Fruit fly (Drosophila melanogaster): ENCODE data around the gene BG642312.

The BG642312 gene

DNA sequence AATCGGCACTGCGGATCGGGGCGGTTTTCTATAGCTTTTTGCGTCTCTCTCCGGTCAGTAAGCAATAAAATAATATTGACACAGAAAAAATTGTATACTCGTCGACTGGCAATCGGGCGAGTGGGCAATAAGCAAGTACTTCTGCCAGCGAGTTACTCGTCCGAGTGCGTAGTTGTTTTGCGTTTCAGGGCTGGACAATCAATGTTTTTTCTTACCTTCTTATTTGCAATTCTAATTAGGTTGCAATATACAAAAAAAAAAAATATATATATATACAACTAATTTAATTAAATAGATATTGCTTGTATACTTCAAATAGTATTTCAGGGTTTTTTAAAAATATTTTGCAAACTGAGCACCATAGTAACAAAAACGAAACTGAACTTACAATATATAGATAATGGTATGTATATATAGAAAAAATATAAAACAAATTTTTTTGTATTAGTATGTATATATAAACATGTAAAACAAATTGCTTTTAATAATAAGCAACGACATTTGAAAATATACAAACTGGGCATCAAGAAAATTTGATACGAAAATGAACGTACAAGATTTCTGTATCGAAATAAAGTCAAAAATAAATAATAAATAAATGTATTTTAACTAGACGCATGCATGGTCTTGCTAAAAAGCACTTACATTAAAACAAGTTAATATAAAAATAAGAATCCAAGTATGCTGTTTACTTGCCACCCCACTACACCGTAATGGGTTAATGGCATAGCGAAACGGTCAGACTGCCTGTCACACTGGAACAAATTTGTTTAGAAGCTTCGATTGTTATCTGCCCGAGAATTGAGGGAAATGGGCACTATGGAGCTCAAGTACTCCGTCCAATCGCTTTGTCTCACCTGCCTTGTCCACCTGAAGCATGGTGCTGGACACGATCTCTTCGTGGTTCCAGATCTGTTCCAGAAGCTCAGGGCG lies 43.9 kb downstream of the BG642312 start, which contains the start of the genes D19A and CG7386 (continued):
- TF ChIP-seq sens (GFP tag) (peak; percentile 83), nom (GFP tag; optimal IDR thresholded peaks at IDR 0.05) (peak; percentile 24), cas (GFP tag; IDR thresholded peaks at IDR 0.05) (peak; percentile 46; the same call in 1 of the 2 replicates), salm (tag; optimal IDR thresholded peaks at IDR 0.05) (no peak), az2 (GFP tag; optimal IDR thresholded peaks at IDR 0.05) (peak; percentile 40), sqz (GFP tag; optimal IDR thresholded peaks at IDR 0.05) (peak; percentile 88), pho (GFP tag; optimal IDR thresholded peaks at IDR 0.05) (peak; percentile 38), ewg (GFP tag; optimal IDR thresholded peaks at IDR 0.05) (peak; percentile 23), Nf-YB (GFP tag; optimal IDR thresholded peaks at IDR 0.05) (peak; percentile 29), Hmx (GFP tag; optimal IDR thresholded peaks at IDR 0.05) (no peak), CG2199 (GFP tag; IDR thresholded peaks at IDR 0.05) (0 out of 3 replicates have a peak, but pooled peaks have one; percentile 17), Lpt (GFP tag; optimal IDR thresholded peaks at IDR 0.05) (no peak), exex (tag; optimal IDR thresholded peaks at IDR 0.05) (no peak), CG10979 (tag; optimal IDR thresholded peaks at IDR 0.05) (peak; percentile 33), NFAT (GFP tag; IDR thresholded peaks at IDR 0.05) (peak; percentile 75), Dfd (GFP tag; optimal IDR thresholded peaks at IDR 0.05) (no peak), CG31224 (GFP tag; IDR thresholded peaks at IDR 0.05) (0 out of 2 replicates have a peak, but pooled peaks have one; percentile 29), tna (GFP tag; IDR thresholded peaks at IDR 0.05; ENCODE audit: partially characterized antibody) (no peak), slou (GFP tag; optimal IDR thresholded peaks at IDR 0.05) (peak; percentile 28), Rfx (GFP tag; IDR thresholded peaks at IDR 0.05) (peak; percentile 85), cato (GFP tag; optimal IDR thresholded peaks at IDR 0.05; ENCODE audit: borderline replicate concordance) (no peak), CG7745 (tag; optimal IDR thresholded peaks at IDR 0.05) (no peak), Dll (GFP tag; IDR thresholded peaks at IDR 0.05; ENCODE audit: partially characterized antibody) (no peak), Pdp1 (GFP tag; optimal IDR thresholded peaks at IDR 0.05) (peak; percentile 30 to 41), Optix (GFP tag; IDR thresholded peaks at IDR 0.05) (peak; percentile 61), Usf (GFP tag; optimal IDR thresholded peaks at IDR 0.05) (no peak), Lim3 (GFP tag; IDR thresholded peaks at IDR 0.05) (no peak), CG16813 (GFP tag; IDR thresholded peaks at IDR 0.05; ENCODE audit: partially characterized antibody) (no peak), ERR (GFP tag; optimal IDR thresholded peaks at IDR 0.05) (peak; percentile 2), CG11398 (GFP tag; optimal IDR thresholded peaks at IDR 0.05) (no peak), ato (GFP tag; IDR thresholded peaks at IDR 0.05; ENCODE audit: partially characterized antibody) (no peak), CG17359 (tag; optimal IDR thresholded peaks at IDR 0.05) (peak; percentile 44), gcm (GFP tag; optimal IDR thresholded peaks at IDR 0.05) (peak; percentile 24), pb (GFP tag; optimal IDR thresholded peaks at IDR 0.05) (peak; percentile 46), CG13287 (GFP tag; IDR thresholded peaks at IDR 0.05; ENCODE audit: partially characterized antibody) (peak; percentile 18; the same call in 1 of the 2 replicates), CG8388 (GFP tag; optimal IDR thresholded peaks at IDR 0.05) (peak; percentile 30), CG17829 (tag; optimal IDR thresholded peaks at IDR 0.05) (peak; percentile 64), Antp (GFP tag; optimal IDR thresholded peaks at IDR 0.05) (peak; percentile 68), CG10274 (GFP tag; optimal IDR thresholded peaks at IDR 0.05) (peak; percentile 41), CG32532 (GFP tag; IDR thresholded peaks at IDR 0.05) (peak; percentile 80), CG32767 (GFP tag; IDR thresholded peaks at IDR 0.05) (0 out of 2 replicates have a peak, but pooled peaks have one; percentile 38), tin (GFP tag; optimal IDR thresholded peaks at IDR 0.05) (peak; percentile 43), gcm2 (GFP tag; optimal IDR thresholded peaks at IDR 0.05) (peak; percentile 49), Poxn (GFP tag; IDR thresholded peaks at IDR 0.05) (no peak), al (GFP tag; IDR thresholded peaks at IDR 0.05) (peak; percentile 49), CG1024 (GFP tag; IDR thresholded peaks at IDR 0.05) (peak; percentile 57), CG18011 (GFP tag; optimal IDR thresholded peaks at IDR 0.05) (no peak), Dek (tag; optimal IDR thresholded peaks at IDR 0.05) (peak; percentile 47)
